In genomic region chrX:15842492-15842891, ce11 we compare ENCODE assay signal across 1 worm cellular context.
A peak's percentile ranks its signal among the peaks of the same experiment; 100 is the strongest.
TF ChIP-seq lines count a peak whose summit lies in the region.

No protein-coding gene starts in this region.

TF ChIP-seq in whole organism, L4 larva, 104 proteins besides CTCF, POLR2A, EP300 and RAD21 (continued from another document):
- TF ChIP-seq nhr-77 (tag; optimal IDR thresholded peaks at IDR 0.05; lab: Kevin White, UChicago) = peak; percentile 63
- no peak for TF ChIP-seq mep-1 (tag; optimal IDR thresholded peaks at IDR 0.05; lab: Kevin White, UChicago)
- no peak for TF ChIP-seq daf-8 (GFP tag; IDR thresholded peaks at IDR 0.05; lab: Robert Waterston, UW)
- TF ChIP-seq set-16 (GFP tag; IDR thresholded peaks at IDR 0.05; lab: Robert Waterston, UW) = no peak
- TF ChIP-seq aly-2 (tag; optimal IDR thresholded peaks at IDR 0.05; lab: Kevin White, UChicago) = no peak
- TF ChIP-seq lin-1 (GFP tag; IDR thresholded peaks at IDR 0.05; lab: Robert Waterston, UW) = peak; percentile 37; the same call in 1 of the 2 replicates
- TF ChIP-seq F37D6.2 (tag; optimal IDR thresholded peaks at IDR 0.05; lab: Kevin White, UChicago) = no peak
- 0 out of 2 replicates have a peak, but pooled peaks have one; percentile 21 for TF ChIP-seq arid-1 (GFP tag; conservative IDR thresholded peaks at IDR 0.05; lab: Robert Waterston, UW)
- no peak for TF ChIP-seq spr-3 (GFP tag; optimal IDR thresholded peaks at IDR 0.05; lab: Kevin White, UChicago)
- no peak for TF ChIP-seq lin-39 (tag; optimal IDR thresholded peaks at IDR 0.05; lab: Kevin White, UChicago)
- no peak for TF ChIP-seq zag-1 (tag; optimal IDR thresholded peaks at IDR 0.05; lab: Kevin White, UChicago)
- TF ChIP-seq ZK546.5 (tag; optimal IDR thresholded peaks at IDR 0.05; lab: Kevin White, UChicago) = no peak
- no peak for TF ChIP-seq R02D3.7 (tag; optimal IDR thresholded peaks at IDR 0.05; lab: Kevin White, UChicago)
- TF ChIP-seq nhr-41 (GFP tag; IDR thresholded peaks at IDR 0.05; lab: Robert Waterston, UW) = no peak
- TF ChIP-seq F49E8.2 (tag; optimal IDR thresholded peaks at IDR 0.05; lab: Kevin White, UChicago; ENCODE audit: borderline replicate concordance) = no peak
- TF ChIP-seq unc-39 (tag; optimal IDR thresholded peaks at IDR 0.05; lab: Kevin White, UChicago) = no peak
